Worm (Caenorhabditis elegans): ENCODE results near the gene taf-11.3.

- TF ChIP-seq aly-2 (tag; optimal IDR thresholded peaks at IDR 0.05) (no peak), ztf-11 (tag; optimal IDR thresholded peaks at IDR 0.05) (no peak), nhr-23 (tag; optimal IDR thresholded peaks at IDR 0.05) (no peak), ama-1 (optimal IDR thresholded peaks at IDR 0.05) (no peak), elt-1 (tag; optimal IDR thresholded peaks at IDR 0.05) (no peak), ztf-4 (tag; optimal IDR thresholded peaks at IDR 0.05) (no peak), nhr-77 (tag; optimal IDR thresholded peaks at IDR 0.05) (no peak), unc-55 (GFP tag; optimal IDR thresholded peaks at IDR 0.05) (no peak), ceh-82 (tag; optimal IDR thresholded peaks at IDR 0.05) (no peak), unc-62 (GFP tag; optimal IDR thresholded peaks at IDR 0.05) (no peak), elt-3 (tag; optimal IDR thresholded peaks at IDR 0.05) (no peak), nhr-11 (tag; optimal IDR thresholded peaks at IDR 0.05) (no peak), Y55F3AM.14 (GFP tag; optimal IDR thresholded peaks at IDR 0.05) (no peak), zag-1 (tag; optimal IDR thresholded peaks at IDR 0.05) (no peak)
These were observed 23.6 kb downstream of the taf-11.3 start for ce11 chrIII:10481497-10481896.

Data from whole organism, L2 larva.